Fruit fly (Drosophila melanogaster): Measurements from ENCODE around the gene CG31546.

DNA sequence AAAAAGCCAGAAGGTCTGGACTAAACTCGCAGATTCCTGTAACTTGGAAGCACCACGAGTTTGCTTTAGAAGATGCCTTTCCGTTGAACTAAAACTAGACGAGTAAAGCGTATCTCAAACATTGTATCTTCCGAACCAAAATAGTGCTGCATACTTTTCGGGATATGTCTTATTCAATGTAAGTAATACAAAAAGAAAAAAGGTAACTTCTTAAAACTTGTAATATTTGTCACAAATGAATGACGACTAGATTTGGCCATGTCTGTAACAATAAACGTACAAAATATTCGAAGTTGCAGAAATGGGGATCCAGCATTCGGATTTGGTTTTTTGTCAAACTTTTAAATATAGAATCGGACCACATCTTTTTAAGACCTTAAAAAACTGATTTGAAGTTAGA is 40.5 kb downstream of the CG31546 start:
- TF ChIP-seq E2f2 (GFP tag; IDR thresholded peaks at IDR 0.05) (no peak), bigmax (GFP tag; optimal IDR thresholded peaks at IDR 0.05) (no peak), slbo (GFP tag; IDR thresholded peaks at IDR 0.05) (no peak), Hr39 (optimal IDR thresholded peaks at IDR 0.05) (no peak), cg (GFP tag; optimal IDR thresholded peaks at IDR 0.05) (no peak), ems (GFP tag; optimal IDR thresholded peaks at IDR 0.05) (no peak)
